Fruit fly (Drosophila melanogaster) ovary, adult (tissue): Measurements from ENCODE around the gene eEF1delta.

Source experiments
- CG17801 ChIP-seq: fragments of 200-800 bp; optimal IDR thresholded peaks from 2 replicates; lab custom pipeline; 2019; ENCODE audit warnings: missing biosample characterization, mild to moderate bottlenecking, missing genetic modification characterization, moderate library complexity; ENCODE audit not compliant: partially characterized antibody

The eEF1delta gene

DNA sequence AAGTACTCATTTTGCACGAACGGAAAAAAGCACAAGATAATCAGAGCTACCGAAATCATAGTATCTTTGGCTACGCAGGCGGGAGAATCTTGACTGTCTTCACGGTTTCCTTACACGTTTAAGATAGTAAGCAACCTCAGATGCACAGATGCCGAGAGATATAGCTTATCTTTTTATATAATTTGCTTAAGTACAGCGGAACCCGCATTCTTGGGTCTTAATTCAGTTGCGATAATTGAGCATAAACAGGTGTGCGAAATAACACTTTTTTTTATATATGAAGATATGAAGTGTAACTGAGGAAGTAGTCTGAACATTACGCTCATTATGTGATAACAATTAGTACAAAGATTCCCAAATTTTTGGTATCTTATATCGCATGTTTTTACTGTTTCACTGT is 48.5 kb downstream of the eEF1delta start, which contains the start of gene CG34043:
TSS of gene CG34043 (minus strand) at position 101 of the 400 bp plus-strand sequence.
- TF ChIP-seq CG17801 (GFP tag; lab: Kevin White, UChicago): no peak
